Worm (Caenorhabditis elegans) whole organism, L3 larva: ENCODE data around the gene B0198.2.

Experiments
- R02D3.7 ChIP-seq: fragments of 150-350 bp; optimal IDR thresholded peaks from 2 replicates; lab custom pipeline; 2014; ENCODE audit warnings: missing biosample characterization, missing genetic modification characterization
- aly-2 ChIP-seq: fragments of 150-350 bp; optimal IDR thresholded peaks from 2 replicates; lab custom pipeline; 2014; ENCODE audit warnings: missing biosample characterization, missing genetic modification characterization
- ama-1 ChIP-seq: fragments of 150-350 bp; optimal IDR thresholded peaks from 2 replicates; lab custom pipeline; 2018
- ceh-16 ChIP-seq: sonication (generic microtip); optimal IDR thresholded peaks from 2 replicates; lab custom pipeline; 2017; ENCODE audit warnings: missing biosample characterization, missing genetic modification characterization
- ceh-82 ChIP-seq: fragments of 150-350 bp; optimal IDR thresholded peaks from 2 replicates; lab custom pipeline; 2014; ENCODE audit warnings: missing biosample characterization, missing genetic modification characterization
- ceh-9 ChIP-seq: sonication (generic microtip); optimal IDR thresholded peaks from 2 replicates; lab custom pipeline; 2018; ENCODE audit warnings: missing biosample characterization, missing genetic modification characterization
- daf-12 ChIP-seq: fragments of 150-350 bp; optimal IDR thresholded peaks from 2 replicates; lab custom pipeline; 2014; ENCODE audit warnings: missing biosample characterization, missing genetic modification reagents, missing genetic modification characterization
- egl-27 ChIP-seq: sonication (generic microtip); optimal IDR thresholded peaks from 4 replicates; lab custom pipeline; 2017; ENCODE audit warnings: missing biosample characterization, missing genetic modification reagents, missing genetic modification characterization
- elt-1 ChIP-seq: fragments of 150-350 bp; optimal IDR thresholded peaks from 2 replicates; lab custom pipeline; 2014; ENCODE audit warnings: missing biosample characterization, missing genetic modification characterization
- elt-2 ChIP-seq: sonication (generic microtip); optimal IDR thresholded peaks from 2 replicates; lab custom pipeline; 2016; ENCODE audit warnings: missing genetic modification reagents, mild to moderate bottlenecking, missing genetic modification characterization, missing compliant biosample characterization
- elt-3 ChIP-seq, 3 experiments: fragments of 150-350 bp in 1 of 3; sonication (generic microtip) in 2 of 3; optimal IDR thresholded peaks; 2 replicates in 2 of 3; 4 replicates in 1 of 3; lab custom pipeline; 2014 to 2017; ENCODE audit warnings: missing biosample characterization in 3 of 3, missing genetic modification characterization in 3 of 3
- fkh-10 ChIP-seq: sonication (generic microtip); optimal IDR thresholded peaks from 2 replicates; lab custom pipeline; 2017; ENCODE audit warnings: missing biosample characterization, missing genetic modification reagents, missing genetic modification characterization
- hmg-11 ChIP-seq: sonication (generic microtip); optimal IDR thresholded peaks from 2 replicates; lab custom pipeline; 2016; ENCODE audit warnings: missing genetic modification characterization, missing compliant biosample characterization
- lin-15B ChIP-seq: fragments of 150-350 bp; optimal IDR thresholded peaks from 2 replicates; lab custom pipeline; 2014; ENCODE audit warnings: missing biosample characterization, missing genetic modification characterization
- lin-39 ChIP-seq: fragments of 150-350 bp; optimal IDR thresholded peaks from 2 replicates; lab custom pipeline; 2018; ENCODE audit warnings: missing biosample characterization, missing genetic modification reagents, missing genetic modification characterization
- lsy-12 ChIP-seq: sonication (generic microtip); optimal IDR thresholded peaks from 2 replicates; lab custom pipeline; 2016; ENCODE audit warnings: mild to moderate bottlenecking, missing genetic modification characterization, missing compliant biosample characterization
- mml-1 ChIP-seq: fragments of 150-350 bp; sonication (generic microtip); optimal IDR thresholded peaks from 3 replicates; lab custom pipeline; 2014; ENCODE audit warnings: missing biosample characterization, missing genetic modification characterization
- nfya-1 ChIP-seq: sonication (generic microtip); optimal IDR thresholded peaks from 2 replicates; lab custom pipeline; 2017; ENCODE audit warnings: missing genetic modification characterization, mild to moderate bottlenecking, missing compliant biosample characterization, antibody characterized with exemption, moderate library complexity; ENCODE audit not compliant: insufficient read depth
- nhr-237 ChIP-seq: fragments of 150-350 bp; optimal IDR thresholded peaks from 2 replicates; lab custom pipeline; 2014; ENCODE audit warnings: missing biosample characterization, missing genetic modification characterization
- nhr-76 ChIP-seq: fragments of 150-350 bp; sonication (generic microtip); optimal IDR thresholded peaks from 5 replicates; lab custom pipeline; 2014; ENCODE audit warnings: missing biosample characterization, missing genetic modification characterization
- pha-4 ChIP-seq: fragments of 150-350 bp; optimal IDR thresholded peaks from 2 replicates; lab custom pipeline; 2014; ENCODE audit warnings: missing biosample characterization, missing genetic modification reagents, missing genetic modification characterization
- pqm-1 ChIP-seq: fragments of 150-350 bp; optimal IDR thresholded peaks from 2 replicates; lab custom pipeline; 2017; ENCODE audit warnings: missing biosample characterization, missing genetic modification characterization, inconsistent platforms
- sea-2 ChIP-seq: fragments of 150-350 bp; sonication (generic microtip); optimal IDR thresholded peaks from 4 replicates; lab custom pipeline; 2014; ENCODE audit warnings: missing biosample characterization, missing genetic modification reagents, missing genetic modification characterization
- skn-1 ChIP-seq: fragments of 150-350 bp; optimal IDR thresholded peaks from 2 replicates; lab custom pipeline; 2014; ENCODE audit warnings: missing biosample characterization, missing genetic modification characterization
- unc-39 ChIP-seq: sonication (generic microtip); optimal IDR thresholded peaks from 4 replicates; lab custom pipeline; 2017; ENCODE audit warnings: missing biosample characterization, missing genetic modification characterization
- zag-1 ChIP-seq: fragments of 150-350 bp; optimal IDR thresholded peaks from 2 replicates; lab custom pipeline; 2014; ENCODE audit warnings: missing biosample characterization, missing genetic modification characterization
- ztf-11 ChIP-seq: fragments of 150-350 bp; optimal IDR thresholded peaks from 2 replicates; lab custom pipeline; 2014; ENCODE audit warnings: missing biosample characterization, missing genetic modification characterization
- ztf-4 ChIP-seq: fragments of 150-350 bp; optimal IDR thresholded peaks from 2 replicates; lab custom pipeline; 2014; ENCODE audit warnings: missing biosample characterization, missing genetic modification characterization

Gene B0198.2

ce11 chrX:11987900-11988364, 37.6 kb upstream of the B0198.2 start, which contains the start of gene C49F5.6:
C49F5.6 (plus strand) TSS chrX:11988314.
- TF ChIP-seq fkh-10 (GFP tag; lab: Kevin White, UChicago) (no peak), nhr-237 (tag; lab: Kevin White, UChicago) (no peak), unc-39 (tag; lab: Kevin White, UChicago) (no peak), egl-27 (no peak), ztf-11 (tag; lab: Kevin White, UChicago) (no peak), nhr-76 (no peak), zag-1 (tag; lab: Kevin White, UChicago) (no peak)

ce11 chrX:11992246-11992645, 33.3 kb upstream of the B0198.2 start:
- no peak for TF ChIP-seq fkh-10 (GFP tag; lab: Kevin White, UChicago)
- no peak for TF ChIP-seq daf-12 (tag; lab: Kevin White, UChicago)
- no peak for TF ChIP-seq ztf-11 (tag; lab: Kevin White, UChicago)
- no peak for TF ChIP-seq elt-3 (tag; optimal IDR thresholded peaks at IDR 0.05; lab: Kevin White, UChicago)
- no peak for TF ChIP-seq R02D3.7 (tag; lab: Kevin White, UChicago)
- no peak for TF ChIP-seq hmg-11 (tag; lab: Kevin White, UChicago)
- no peak for TF ChIP-seq ama-1 (lab: Kevin White, UChicago)
- TF ChIP-seq sea-2: no peak
- no peak for TF ChIP-seq aly-2
- no peak for TF ChIP-seq mml-1 (tag; lab: Kevin White, UChicago)
- no peak for TF ChIP-seq ceh-82 (tag; lab: Kevin White, UChicago)
- no peak for TF ChIP-seq zag-1 (tag; lab: Kevin White, UChicago)

- no peak for TF ChIP-seq elt-1 (tag; lab: Kevin White, UChicago)
- peak; percentile 47 for TF ChIP-seq nfya-1
- TF ChIP-seq, all 47 proteins: peak for 1
These were observed 32.8 kb upstream of the B0198.2 start for ce11 chrX:11992778-11993177.

ce11 chrX:11993327-11993726, 32.2 kb upstream of the B0198.2 start:
- TF ChIP-seq elt-2 (tag; lab: Kevin White, UChicago) (peak; percentile 12), lin-39 (tag; lab: Kevin White, UChicago) (no peak)
- TF ChIP-seq, all 47 proteins: peak for 1

ce11 chrX:11994484-11994883, 31.1 kb upstream of the B0198.2 start, which contains the start of gene C49F5.7:
C49F5.7 (plus strand) TSS chrX:11994784.
- no peak for TF ChIP-seq ceh-9 (tag; lab: Kevin White, UChicago)

- TF ChIP-seq pha-4 (tag; lab: Kevin White, UChicago) (peak; percentile 42), ztf-4 (no peak), elt-2 (tag; lab: Kevin White, UChicago) (peak; percentile 32), fkh-10 (GFP tag; lab: Kevin White, UChicago) (no peak), aly-2 (no peak), lin-15B (tag; lab: Kevin White, UChicago) (no peak), pqm-1 (tag; lab: Kevin White, UChicago) (peak; percentile 66), nhr-237 (tag; lab: Kevin White, UChicago) (no peak), lsy-12 (tag; lab: Kevin White, UChicago) (no peak), ceh-82 (tag; lab: Kevin White, UChicago) (no peak)
These were observed 28.9 kb upstream of the B0198.2 start for ce11 chrX:11996606-11997005.

ce11 chrX:11999573-11999972, 26.0 kb upstream of the B0198.2 start:
- TF ChIP-seq pqm-1 (tag; lab: Kevin White, UChicago) (peak; percentile 36), ceh-16 (tag; lab: Kevin White, UChicago) (no peak), egl-27 (no peak), skn-1 (tag; lab: Kevin White, UChicago) (no peak), elt-2 (tag; lab: Kevin White, UChicago) (peak; percentile 45)

- TF ChIP-seq aly-2 (no peak), pqm-1 (tag; lab: Kevin White, UChicago) (peak; percentile 2), elt-2 (tag; lab: Kevin White, UChicago) (peak; percentile 67)
These were observed 23.9 kb upstream of the B0198.2 start for ce11 chrX:12001600-12001999.
